Worm (Caenorhabditis elegans) whole organism, young adult: ENCODE data around the gene B0252.3.

Experiments
- F57C9.4 ChIP-seq: sonication (generic microtip); optimal IDR thresholded peaks from 2 replicates; lab custom pipeline; 2017; ENCODE audit warnings: mild to moderate bottlenecking, missing genetic modification characterization, missing compliant biosample characterization
- Y56A3A.18 ChIP-seq: fragments of 200-800 bp; sonication (Bioruptor generic); IDR thresholded peaks from 2 replicates; pipeline ENCODE4 v1.3.6; 2022; ENCODE audit warnings: missing genetic modification reagents, missing genetic modification characterization, missing compliant biosample characterization
- ama-1 ChIP-seq, 3 experiments: fragments of 150-350 bp in 1 of 3; sonication (generic microtip) in 2 of 3; optimal IDR thresholded peaks; 2 replicates each; lab custom pipeline; 2014 to 2018; ENCODE audit warnings: missing biosample characterization in 2 of 3, missing genetic modification characterization in 2 of 3, missing genetic modification reagents in 2 of 3
- lag-1 ChIP-seq: fragments of 200-800 bp; sonication (Bioruptor generic); IDR thresholded peaks from 2 replicates; pipeline ENCODE4 v1.3.6; 2022; ENCODE audit warnings: missing genetic modification reagents, missing genetic modification characterization, missing compliant biosample characterization
- lin-40 ChIP-seq: sonication (generic microtip); optimal IDR thresholded peaks from 2 replicates; lab custom pipeline; 2016; ENCODE audit warnings: missing genetic modification characterization, mild to moderate bottlenecking, missing compliant biosample characterization, missing genotype, missing genetic modification reagents
- nhr-27 ChIP-seq: fragments of 200-800 bp; sonication (Bioruptor generic); optimal IDR thresholded peaks from 2 replicates; lab custom pipeline; 2018; ENCODE audit warnings: mild to moderate bottlenecking, missing genetic modification characterization, moderate library complexity, missing compliant biosample characterization
- rcor-1 ChIP-seq: fragments of 200-800 bp; sonication (Bioruptor generic); IDR thresholded peaks from 2 replicates; pipeline ENCODE4 v1.3.6; 2022; ENCODE audit warnings: missing genetic modification reagents, missing genetic modification characterization, missing compliant biosample characterization
- snpc-4 ChIP-seq, 5 experiments: fragments of 150-350 bp in 1 of 5; sonication (generic microtip) in 4 of 5; optimal IDR thresholded peaks; 2 replicates each; lab custom pipeline; 2014 to 2018; ENCODE audit warnings: missing genetic modification characterization in 5 of 5, missing biosample characterization in 3 of 5, antibody characterized with exemption in 2 of 5, mild to moderate bottlenecking in 2 of 5, missing compliant biosample characterization in 2 of 5, missing genotype in 2 of 5, moderate library complexity in 2 of 5, missing genetic modification reagents in 1 of 5
- sptf-2 ChIP-seq: fragments of 200-800 bp; sonication (Bioruptor generic); optimal IDR thresholded peaks from 2 replicates; lab custom pipeline; 2018; ENCODE audit warnings: mild to moderate bottlenecking, missing genetic modification characterization, missing compliant biosample characterization
- tlf-1 ChIP-seq: fragments of 200-800 bp; sonication (Bioruptor generic); optimal IDR thresholded peaks from 2 replicates; lab custom pipeline; 2018; ENCODE audit warnings: mild to moderate bottlenecking, missing genetic modification characterization, missing compliant biosample characterization

DNA sequence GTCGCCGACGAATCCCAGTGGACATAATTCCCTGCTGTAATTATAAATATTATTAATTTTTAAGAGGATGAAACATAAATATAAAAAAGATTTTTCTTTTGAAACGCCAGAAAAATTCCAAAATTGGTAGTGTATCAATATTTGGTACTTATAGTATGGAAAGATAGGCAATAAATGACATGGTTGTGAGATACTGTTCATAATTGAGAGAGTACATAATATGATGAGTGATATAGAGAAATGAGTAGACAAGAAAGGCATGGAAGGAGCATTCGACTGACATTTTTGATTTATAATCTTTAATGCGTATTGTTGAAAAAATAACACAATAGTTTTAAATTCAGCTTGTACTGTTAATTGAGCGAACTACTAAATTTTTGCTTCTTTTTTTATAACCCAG lies 10.1 kb downstream of the B0252.3 start, which contains the start of gene C44B7.11:
- TF ChIP-seq tlf-1 (GFP tag; lab: Kevin White, UChicago) (no peak), lag-1 (GFP tag; lab: Robert Waterston, UW) (no peak), sptf-2 (GFP tag; lab: Kevin White, UChicago) (no peak), lin-40 (tag; lab: Kevin White, UChicago) (no peak), rcor-1 (GFP tag; lab: Robert Waterston, UW) (no peak), snpc-4 (GFP tag; optimal IDR thresholded peaks at IDR 0.05; lab: Kevin White, UChicago) (no peak), snpc-4 (tag; optimal IDR thresholded peaks at IDR 0.05; lab: Kevin White, UChicago) (no peak), nhr-27 (tag; lab: Kevin White, UChicago) (no peak), Y56A3A.18 (GFP tag; lab: Robert Waterston, UW) (no peak), F57C9.4 (no peak), ama-1 (optimal IDR thresholded peaks at IDR 0.05; lab: Kevin White, UChicago) (no peak), ama-1 (GFP tag; optimal IDR thresholded peaks at IDR 0.05; lab: Kevin White, UChicago) (no peak)
